Fruit fly (Drosophila melanogaster): Measurements from ENCODE around the gene CG45071.

The CG45071 gene

DNA sequence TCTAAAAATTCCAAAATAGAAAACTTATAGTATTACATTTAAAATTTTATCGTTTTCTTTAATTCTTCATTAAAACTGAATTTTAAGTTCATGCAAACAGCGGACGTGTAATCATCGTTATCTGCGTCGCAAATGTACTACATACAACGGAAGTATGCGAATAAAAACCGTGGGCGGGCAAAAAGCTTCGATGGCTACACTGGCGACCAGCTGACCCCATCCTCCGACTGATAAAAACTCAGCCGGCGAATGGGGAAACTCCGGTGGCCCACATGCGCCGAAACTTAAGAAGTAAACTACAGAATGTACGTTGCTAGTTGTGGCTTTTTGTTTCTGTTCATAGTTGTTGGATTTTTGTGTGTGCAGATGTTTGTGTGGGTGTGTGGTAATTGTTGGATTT lies 32.1 kb downstream of the CG45071 start:
- no peak for TF ChIP-seq CG11762 (GFP tag; optimal IDR thresholded peaks at IDR 0.05; ENCODE audit: insufficient read depth)
- peak; percentile 19 for TF ChIP-seq Eip78C (GFP tag)
- TF ChIP-seq acj6 (GFP tag; optimal IDR thresholded peaks at IDR 0.05): no peak
- no peak for TF ChIP-seq CG4318 (GFP tag; optimal IDR thresholded peaks at IDR 0.05)
- no peak for TF ChIP-seq eg (GFP tag; IDR thresholded peaks at IDR 0.05)
- no peak for TF ChIP-seq Sox15 (GFP tag; optimal IDR thresholded peaks at IDR 0.05)
- no peak for TF ChIP-seq CG10669 (GFP tag; optimal IDR thresholded peaks at IDR 0.05)
- no peak for TF ChIP-seq ss (GFP tag; optimal IDR thresholded peaks at IDR 0.05)
- peak; percentile 78 for TF ChIP-seq svp (GFP tag)
- no peak for TF ChIP-seq Sox102F (GFP tag; optimal IDR thresholded peaks at IDR 0.05)
- no peak for TF ChIP-seq fkh (GFP tag; optimal IDR thresholded peaks at IDR 0.05)

DNA sequence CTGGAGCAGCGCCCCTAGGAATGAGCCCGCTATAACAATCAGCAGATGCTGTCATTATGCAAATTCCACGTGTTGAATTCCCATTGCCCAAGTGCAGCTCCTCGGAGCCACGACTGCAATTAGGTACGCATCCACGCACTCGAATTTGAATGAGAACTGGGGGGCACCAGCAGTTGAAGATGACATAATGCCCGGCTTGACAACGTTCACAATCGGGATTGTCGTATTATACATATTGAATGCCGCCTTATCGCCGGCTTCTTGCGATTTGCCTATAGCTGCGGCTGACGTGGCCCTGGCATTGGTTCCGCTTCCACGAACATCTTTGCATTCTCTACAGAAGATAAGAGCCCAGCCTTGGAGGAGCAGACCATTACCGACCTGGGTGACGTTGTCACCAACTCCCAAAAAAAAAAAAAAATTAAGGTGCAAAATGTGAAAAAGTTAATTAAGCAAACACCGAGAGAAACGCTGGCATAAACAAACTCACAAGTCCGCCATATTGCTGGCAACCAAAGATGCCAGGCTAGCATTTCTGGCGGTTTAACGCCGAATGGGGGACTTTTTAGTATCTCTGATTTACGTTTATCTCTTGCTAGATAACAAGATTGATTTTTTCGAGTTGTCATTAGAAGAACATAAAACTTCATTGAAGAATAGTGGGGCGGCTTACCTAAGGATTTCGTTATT lies 34.7 kb downstream of the CG45071 start:
- TF ChIP-seq Gug (GFP tag; IDR thresholded peaks at IDR 0.05) (no peak), Eip78C (GFP tag) (peak; percentile 41), eg (GFP tag; IDR thresholded peaks at IDR 0.05) (peak; percentile 34; the same call in 1 of the 3 replicates), CG11294 (GFP tag; IDR thresholded peaks at IDR 0.05) (no peak), pdm3 (GFP tag; optimal IDR thresholded peaks at IDR 0.05) (no peak), vri (GFP tag; optimal IDR thresholded peaks at IDR 0.05) (peak; percentile 96), svp (GFP tag) (peak; percentile 64), CG34406 (GFP tag; optimal IDR thresholded peaks at IDR 0.05) (no peak), dsx (GFP tag; optimal IDR thresholded peaks at IDR 0.05; ENCODE audit: poor library complexity, severe bottlenecking) (no peak), CG7368 (GFP tag; optimal IDR thresholded peaks at IDR 0.05) (no peak), spab (GFP tag; optimal IDR thresholded peaks at IDR 0.05) (no peak), CG6163 (GFP tag; IDR thresholded peaks at IDR 0.05) (peak; percentile 19; the same call in 1 of the 3 replicates)

DNA sequence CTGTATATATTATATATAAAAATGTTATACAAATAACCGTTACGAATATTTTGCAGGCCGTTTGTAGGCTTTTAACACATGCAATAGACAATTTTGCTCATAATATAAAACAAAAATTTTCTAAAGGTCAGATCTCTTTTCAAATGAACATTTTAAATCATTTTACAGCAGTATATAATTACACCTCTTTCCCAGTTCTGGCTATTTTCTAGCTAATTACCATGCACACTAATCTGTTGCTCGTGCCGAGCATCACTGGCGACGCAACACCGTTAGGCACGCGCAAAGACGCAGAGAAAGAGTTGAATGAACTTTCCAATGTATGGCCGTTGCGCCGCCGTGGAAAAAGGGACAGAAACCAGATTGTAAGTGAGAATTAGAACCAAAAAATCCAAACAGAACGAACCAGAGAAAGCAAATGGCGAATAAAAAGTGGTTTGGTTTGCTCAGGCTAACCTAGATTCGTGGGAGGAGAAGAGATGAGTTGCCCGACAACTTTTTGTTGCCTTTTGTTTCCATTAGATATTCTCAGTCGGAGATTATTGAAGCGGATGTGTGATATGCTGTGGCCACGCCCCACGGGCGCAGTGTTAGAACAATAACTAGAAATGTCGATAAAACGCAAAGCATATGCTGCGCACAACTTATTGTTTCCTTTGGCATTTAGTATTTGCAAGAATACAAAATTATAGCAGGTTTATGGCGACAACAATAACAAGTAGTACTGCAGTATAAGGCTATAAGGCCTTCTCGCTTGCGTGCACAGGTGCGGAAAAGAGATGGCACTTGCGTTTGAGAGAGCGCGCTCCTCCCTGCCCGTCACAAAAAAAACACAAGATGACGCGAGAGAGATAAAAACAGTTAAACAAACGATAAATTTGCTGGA lies 35.7 kb downstream of the CG45071 start:
- TF ChIP-seq acj6 (GFP tag; optimal IDR thresholded peaks at IDR 0.05): peak; percentile 12
- TF ChIP-seq fd59A (GFP tag; optimal IDR thresholded peaks at IDR 0.05): no peak
- TF ChIP-seq Sox14 (GFP tag; optimal IDR thresholded peaks at IDR 0.05): peak; percentile 45
- TF ChIP-seq Hr38 (GFP tag; optimal IDR thresholded peaks at IDR 0.05): no peak
- TF ChIP-seq CG6854 (GFP tag; optimal IDR thresholded peaks at IDR 0.05): no peak
- peak; percentile 14 for TF ChIP-seq CG1621 (tag; optimal IDR thresholded peaks at IDR 0.05)
- TF ChIP-seq topi (GFP tag; optimal IDR thresholded peaks at IDR 0.05): no peak
- TF ChIP-seq CG6163 (GFP tag; IDR thresholded peaks at IDR 0.05): peak; percentile 71
- no peak for TF ChIP-seq Gug (GFP tag; IDR thresholded peaks at IDR 0.05)
- peak; percentile 25 for TF ChIP-seq CG3919 (GFP tag; optimal IDR thresholded peaks at IDR 0.05)
- TF ChIP-seq CG8632 (GFP tag; optimal IDR thresholded peaks at IDR 0.05): no peak
- no peak for TF ChIP-seq Eip93F (GFP tag; optimal IDR thresholded peaks at IDR 0.05)
- TF ChIP-seq OdsH (GFP tag; optimal IDR thresholded peaks at IDR 0.05): no peak
- TF ChIP-seq esn (GFP tag; optimal IDR thresholded peaks at IDR 0.05): peak; percentile 46
- no peak for TF ChIP-seq CG6792 (GFP tag; optimal IDR thresholded peaks at IDR 0.05)
- no peak for TF ChIP-seq CG11902 (GFP tag; optimal IDR thresholded peaks at IDR 0.05)
- no peak for TF ChIP-seq CG4318 (GFP tag; optimal IDR thresholded peaks at IDR 0.05)
- peak; percentile 51 for TF ChIP-seq CG8119 (GFP tag; IDR thresholded peaks at IDR 0.05)
- peak in 1 of 2 experiments; percentile 18 for TF ChIP-seq salr (GFP tag; optimal IDR thresholded peaks at IDR 0.05)
- TF ChIP-seq Met (GFP tag; optimal IDR thresholded peaks at IDR 0.05): peak; percentile 62
- TF ChIP-seq eg (GFP tag; IDR thresholded peaks at IDR 0.05): peak; percentile 50
- peak; percentile 9 for TF ChIP-seq Smox (GFP tag; optimal IDR thresholded peaks at IDR 0.05)
- peak; percentile 55 for TF ChIP-seq vri (GFP tag; optimal IDR thresholded peaks at IDR 0.05)
- TF ChIP-seq svp (GFP tag): no peak
- peak; percentile 49; the same call in 1 of the 2 replicates for TF ChIP-seq CG15336 (GFP tag; IDR thresholded peaks at IDR 0.05)
- no peak for TF ChIP-seq spab (GFP tag; optimal IDR thresholded peaks at IDR 0.05)
- peak; percentile 9 for TF ChIP-seq CG10669 (GFP tag; optimal IDR thresholded peaks at IDR 0.05)
- no peak for TF ChIP-seq Sox102F (GFP tag; optimal IDR thresholded peaks at IDR 0.05)
- peak; percentile 11 for TF ChIP-seq Hr39 (GFP tag; optimal IDR thresholded peaks at IDR 0.05)
- TF ChIP-seq ss (GFP tag; optimal IDR thresholded peaks at IDR 0.05): peak; percentile 17 to 48
- no peak for TF ChIP-seq pdm3 (GFP tag; optimal IDR thresholded peaks at IDR 0.05)
- peak; percentile 52 for TF ChIP-seq CG32006 (GFP tag; optimal IDR thresholded peaks at IDR 0.05)
- peak; percentile 62 for TF ChIP-seq Eip78C (GFP tag)
- TF ChIP-seq dsx (GFP tag; optimal IDR thresholded peaks at IDR 0.05; ENCODE audit: poor library complexity, severe bottlenecking): no peak
- TF ChIP-seq fkh (GFP tag; optimal IDR thresholded peaks at IDR 0.05): peak; percentile 59
- TF ChIP-seq CG11762 (GFP tag; optimal IDR thresholded peaks at IDR 0.05; ENCODE audit: insufficient read depth): no peak
- peak; percentile 54 for TF ChIP-seq net (GFP tag; optimal IDR thresholded peaks at IDR 0.05)
- peak; percentile 61 for TF ChIP-seq Lpt (GFP tag; optimal IDR thresholded peaks at IDR 0.05)

Measured in whole organism, prepupa.